Worm (Caenorhabditis elegans): Measurements from ENCODE around the gene pyc-1.

Gene pyc-1

ce11 chrV:11817263-11817726 is 5.0 kb downstream of the pyc-1 start:
- TF ChIP-seq W03F9.2 (tag; optimal IDR thresholded peaks at IDR 0.05), result no peak
- TF ChIP-seq dao-5 (tag; optimal IDR thresholded peaks at IDR 0.05), result no peak
- TF ChIP-seq him-1 (tag; optimal IDR thresholded peaks at IDR 0.05), result no peak

DNA sequence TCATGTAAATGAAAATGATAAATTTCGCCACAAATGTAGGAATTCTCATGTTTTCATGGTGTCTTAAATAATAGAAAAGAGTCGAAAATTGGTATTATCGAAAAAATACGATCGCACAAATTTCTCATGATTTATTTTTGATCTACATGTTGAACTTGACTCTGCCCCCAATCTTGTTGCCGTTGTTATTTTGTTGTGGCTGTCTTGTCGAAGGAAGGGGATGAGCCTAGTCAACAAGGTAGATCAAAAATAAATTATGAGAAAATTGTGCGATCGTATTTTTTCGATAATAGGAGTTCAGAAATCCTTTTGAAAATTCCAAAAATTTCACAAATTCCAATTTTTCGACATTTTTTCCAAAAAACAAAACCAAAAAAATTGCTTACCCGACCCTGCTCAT is 6.8 kb downstream of the pyc-1 start:
- no peak for TF ChIP-seq dao-5 (tag; optimal IDR thresholded peaks at IDR 0.05)
- TF ChIP-seq W03F9.2 (tag; optimal IDR thresholded peaks at IDR 0.05), result no peak
- TF ChIP-seq him-1 (tag; optimal IDR thresholded peaks at IDR 0.05), result no peak

DNA sequence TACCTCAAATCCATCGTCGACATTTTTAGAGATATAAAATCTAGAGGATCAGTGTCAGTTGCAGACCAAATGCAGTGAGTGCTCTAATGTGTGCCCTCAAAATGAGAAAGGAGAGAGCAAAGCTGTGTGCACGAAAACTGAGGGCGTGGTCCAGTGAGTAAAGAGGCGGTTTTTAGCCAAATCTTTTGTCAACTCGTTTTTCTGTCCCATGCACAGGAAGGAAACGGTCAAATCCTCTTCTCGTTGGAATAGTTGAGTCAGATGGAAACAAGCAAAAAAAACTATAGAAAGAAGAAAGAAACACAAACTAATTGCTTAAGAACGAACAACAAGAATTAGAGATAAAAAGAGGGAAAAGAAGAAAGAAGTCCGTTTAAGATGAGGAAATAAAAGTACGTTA is 10.4 kb downstream of the pyc-1 start, which contains the start of gene D2023.3:
Gene D2023.3, minus strand, starts transcription at position 101 of the 400 bp plus-strand sequence.
- TF ChIP-seq W03F9.2 (tag; optimal IDR thresholded peaks at IDR 0.05), result no peak
- no peak for TF ChIP-seq dao-5 (tag; optimal IDR thresholded peaks at IDR 0.05)
- TF ChIP-seq him-1 (tag; optimal IDR thresholded peaks at IDR 0.05), result no peak

DNA sequence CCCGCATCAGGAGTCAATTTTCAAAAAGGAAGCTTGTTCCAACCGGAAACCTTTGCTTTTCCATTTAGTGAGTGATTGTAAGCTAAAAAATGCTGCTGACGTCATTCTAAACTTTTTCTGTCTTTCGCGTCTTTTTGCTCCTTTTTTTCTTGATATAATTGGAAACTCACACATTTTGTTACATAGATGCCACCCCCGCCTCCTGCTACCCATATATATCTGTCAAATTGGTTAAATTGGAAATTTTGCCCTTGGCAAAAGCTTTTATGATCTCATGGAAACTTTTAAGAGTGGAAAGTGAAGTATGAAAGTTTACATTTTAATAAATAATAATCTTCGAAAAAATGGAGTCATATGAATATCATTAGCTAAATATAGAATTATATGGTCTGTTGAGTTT is 12.4 kb downstream of the pyc-1 start:
- TF ChIP-seq W03F9.2 (tag; optimal IDR thresholded peaks at IDR 0.05) (no peak), him-1 (tag; optimal IDR thresholded peaks at IDR 0.05) (no peak), dao-5 (tag; optimal IDR thresholded peaks at IDR 0.05) (no peak)

DNA sequence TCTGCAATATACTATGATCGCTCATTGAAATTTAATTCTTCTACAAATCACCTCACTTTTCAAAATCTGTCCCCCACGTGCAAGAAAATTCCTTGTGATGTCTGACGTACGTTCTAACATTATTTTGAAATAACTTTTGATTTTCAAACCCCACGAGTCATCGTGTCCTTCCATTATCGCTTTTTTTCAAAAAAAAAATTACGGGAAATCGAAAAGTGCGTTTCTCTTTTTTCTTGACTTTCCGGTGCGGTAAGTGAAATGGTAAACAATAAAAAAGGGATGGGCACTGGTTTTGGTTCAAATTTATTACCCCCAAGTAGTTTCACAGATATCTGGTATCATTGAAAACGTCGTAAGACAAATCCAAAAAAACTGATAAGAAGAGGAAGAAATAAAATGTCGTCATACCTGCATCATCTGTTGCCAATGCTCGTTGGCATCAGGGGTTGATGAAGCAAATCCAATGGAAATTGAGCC is 18.8 kb downstream of the pyc-1 start:
- TF ChIP-seq W03F9.2 (tag; optimal IDR thresholded peaks at IDR 0.05) (no peak), him-1 (tag; optimal IDR thresholded peaks at IDR 0.05) (no peak), dao-5 (tag; optimal IDR thresholded peaks at IDR 0.05) (no peak)

DNA sequence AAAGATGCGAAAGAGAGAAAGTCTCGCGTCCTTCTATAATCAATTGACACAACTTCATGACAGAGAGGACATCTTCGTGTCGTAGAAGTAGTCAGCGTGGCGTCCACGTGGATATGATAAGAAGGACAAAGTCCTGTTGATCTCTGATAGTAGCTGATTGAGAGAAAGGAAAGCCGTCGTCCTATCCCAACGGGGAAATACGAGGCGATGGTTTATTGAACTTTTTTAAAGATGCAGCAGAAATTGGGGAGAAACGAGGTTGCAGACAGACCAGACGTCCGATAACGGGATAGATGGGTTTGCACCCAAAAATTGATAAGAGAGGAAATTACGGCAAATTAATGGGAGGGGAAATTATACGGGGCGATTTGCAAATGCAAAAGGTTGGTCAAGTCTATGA is 19.8 kb downstream of the pyc-1 start:
- TF ChIP-seq W03F9.2 (tag; optimal IDR thresholded peaks at IDR 0.05) (no peak), him-1 (tag; optimal IDR thresholded peaks at IDR 0.05) (no peak), dao-5 (tag; optimal IDR thresholded peaks at IDR 0.05) (no peak)

- TF ChIP-seq dao-5 (tag; optimal IDR thresholded peaks at IDR 0.05) (no peak), him-1 (tag; optimal IDR thresholded peaks at IDR 0.05) (no peak), W03F9.2 (tag; optimal IDR thresholded peaks at IDR 0.05) (no peak)
Observed at ce11 chrV:11801076-11801849, 21.1 kb downstream of the pyc-1 start.

DNA sequence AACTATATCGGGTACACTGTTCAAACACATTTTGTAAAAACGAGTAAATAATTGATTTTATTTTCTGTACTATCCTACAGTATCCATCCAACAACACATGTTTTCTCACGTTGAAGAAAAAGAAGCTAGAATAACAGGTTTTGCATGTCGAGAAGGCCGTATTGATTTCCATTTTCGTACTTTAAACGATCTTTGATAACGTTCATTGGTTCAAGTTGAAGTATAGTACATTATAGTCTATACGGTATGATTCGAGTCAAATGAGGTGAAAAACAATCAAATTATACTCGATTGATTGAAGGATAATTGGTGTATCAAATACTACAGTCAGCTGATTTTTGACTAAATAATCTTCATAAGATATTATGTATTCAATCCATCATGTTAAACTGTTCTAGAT is 21.8 kb downstream of the pyc-1 start:
- no peak for TF ChIP-seq dao-5 (tag; optimal IDR thresholded peaks at IDR 0.05)
- no peak for TF ChIP-seq W03F9.2 (tag; optimal IDR thresholded peaks at IDR 0.05)
- no peak for TF ChIP-seq him-1 (tag; optimal IDR thresholded peaks at IDR 0.05)

ce11 chrV:11799252-11799822 is 23.0 kb downstream of the pyc-1 start:
- no peak for TF ChIP-seq W03F9.2 (tag; optimal IDR thresholded peaks at IDR 0.05)
- TF ChIP-seq dao-5 (tag; optimal IDR thresholded peaks at IDR 0.05), result no peak
- no peak for TF ChIP-seq him-1 (tag; optimal IDR thresholded peaks at IDR 0.05)

DNA sequence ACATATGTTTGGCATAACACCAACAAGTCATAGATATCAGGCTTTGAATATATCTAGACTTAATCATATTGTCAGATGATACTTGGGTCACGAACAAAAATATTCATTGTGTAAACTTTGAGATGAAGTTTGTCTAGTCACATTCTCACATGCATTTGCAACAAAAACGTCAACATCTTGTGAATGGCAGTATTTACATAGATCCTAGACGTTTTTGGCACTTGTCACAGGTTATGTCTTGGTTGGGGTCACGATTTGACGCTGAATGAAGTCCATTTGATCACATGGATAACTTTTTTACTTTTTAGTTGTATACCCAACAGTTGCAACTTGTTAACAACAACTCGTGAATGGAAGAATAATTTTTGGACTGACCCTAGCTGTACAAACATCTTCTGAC is 24.0 kb downstream of the pyc-1 start:
- TF ChIP-seq him-1 (tag; optimal IDR thresholded peaks at IDR 0.05), result no peak
- no peak for TF ChIP-seq dao-5 (tag; optimal IDR thresholded peaks at IDR 0.05)
- no peak for TF ChIP-seq W03F9.2 (tag; optimal IDR thresholded peaks at IDR 0.05)

DNA sequence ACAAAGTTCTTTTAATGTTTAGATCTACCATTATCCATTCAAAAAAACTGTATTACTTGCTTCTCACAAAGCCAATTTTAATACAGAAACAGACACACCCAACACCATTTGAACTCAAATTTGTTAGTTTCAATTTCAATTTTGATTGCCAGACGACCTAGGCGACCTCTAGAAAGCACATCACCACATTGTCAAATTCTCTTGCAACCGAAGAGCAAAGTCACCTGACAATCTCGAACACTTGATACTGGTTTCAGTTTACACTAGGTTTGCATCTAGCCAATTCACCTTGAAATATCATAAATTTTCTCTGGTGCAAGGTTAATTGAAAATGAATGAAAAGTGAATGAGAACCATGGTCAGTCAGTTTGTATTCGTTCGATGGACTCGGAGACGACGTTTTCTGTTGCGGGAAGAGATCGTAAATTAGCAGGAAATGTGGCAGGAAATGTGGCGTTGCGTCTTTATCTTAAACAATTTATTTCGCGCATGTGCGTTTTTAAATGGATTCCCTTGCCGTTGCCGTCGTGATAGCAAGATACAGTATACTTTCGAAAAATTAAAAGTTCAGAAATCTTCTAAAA is 25.0 kb downstream of the pyc-1 start:
- TF ChIP-seq him-1 (tag; optimal IDR thresholded peaks at IDR 0.05) (no peak), W03F9.2 (tag; optimal IDR thresholded peaks at IDR 0.05) (no peak), dao-5 (tag; optimal IDR thresholded peaks at IDR 0.05) (no peak)

ce11 chrV:11796343-11796742 is 26.0 kb downstream of the pyc-1 start:
- TF ChIP-seq W03F9.2 (tag; optimal IDR thresholded peaks at IDR 0.05), result no peak
- no peak for TF ChIP-seq dao-5 (tag; optimal IDR thresholded peaks at IDR 0.05)
- no peak for TF ChIP-seq him-1 (tag; optimal IDR thresholded peaks at IDR 0.05)

DNA sequence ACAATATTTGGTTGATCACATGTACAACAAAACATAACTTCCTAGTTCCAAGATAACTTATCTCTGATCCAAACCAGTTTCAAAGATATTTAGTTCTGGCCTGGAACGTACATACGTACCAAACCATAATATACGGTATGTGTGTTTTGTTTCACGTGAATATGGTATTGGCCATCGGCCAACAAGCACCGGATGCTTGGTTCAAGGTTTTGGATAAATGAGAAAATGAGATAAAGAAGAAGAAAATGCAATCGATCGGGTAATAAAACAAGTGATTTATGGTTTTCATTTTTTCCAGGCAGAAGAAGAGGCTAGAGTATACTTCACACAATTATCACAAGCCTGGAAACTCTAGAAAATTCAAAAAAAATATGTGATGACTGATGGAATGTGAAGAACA is 27.0 kb downstream of the pyc-1 start:
- TF ChIP-seq him-1 (tag; optimal IDR thresholded peaks at IDR 0.05), result no peak
- TF ChIP-seq W03F9.2 (tag; optimal IDR thresholded peaks at IDR 0.05), result no peak
- no peak for TF ChIP-seq dao-5 (tag; optimal IDR thresholded peaks at IDR 0.05)

DNA sequence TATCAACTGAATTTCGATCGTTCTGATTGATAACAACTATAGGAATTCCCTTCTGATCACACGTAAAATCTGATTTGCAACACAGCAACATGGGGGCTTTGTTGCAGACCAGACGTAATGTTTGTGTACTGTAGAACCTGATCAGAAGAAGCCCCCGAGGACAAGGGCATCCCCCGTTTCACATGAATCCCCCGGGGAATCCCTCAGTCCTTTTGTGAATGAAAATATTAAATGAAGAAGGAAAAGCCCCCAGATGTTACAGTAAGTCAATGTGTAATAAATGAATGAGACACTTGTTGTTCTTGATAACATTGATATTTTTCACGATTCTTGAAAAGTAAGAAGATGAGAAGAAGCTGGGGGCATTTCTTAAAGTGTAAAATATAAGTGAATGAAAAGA is 28.2 kb downstream of the pyc-1 start:
- no peak for TF ChIP-seq dao-5 (tag; optimal IDR thresholded peaks at IDR 0.05)
- TF ChIP-seq W03F9.2 (tag; optimal IDR thresholded peaks at IDR 0.05), result no peak
- no peak for TF ChIP-seq him-1 (tag; optimal IDR thresholded peaks at IDR 0.05)
